Worm (Caenorhabditis elegans) whole organism, young adult: ENCODE measurements around the gene fbxb-21.

ENCODE experiments used
- bed-2 ChIP-seq: fragments of 200-800 bp; sonication (Bioruptor generic); IDR thresholded peaks from 2 replicates; pipeline ENCODE4 v1.3.6; 2022; ENCODE audit warnings: missing genetic modification reagents, missing genetic modification characterization, missing compliant biosample characterization
- dpl-1 ChIP-seq: fragments of 150-350 bp; optimal IDR thresholded peaks from 2 replicates; lab custom pipeline; 2014; ENCODE audit warnings: missing biosample characterization, missing genetic modification reagents, missing genetic modification characterization
- snpc-4 ChIP-seq, 5 experiments: fragments of 150-350 bp in 1 of 5; sonication (generic microtip) in 4 of 5; optimal IDR thresholded peaks; 2 replicates each; lab custom pipeline; 2014 to 2018; ENCODE audit warnings: missing genetic modification characterization in 5 of 5, missing biosample characterization in 3 of 5, antibody characterized with exemption in 2 of 5, mild to moderate bottlenecking in 2 of 5, missing compliant biosample characterization in 2 of 5, missing genotype in 2 of 5, moderate library complexity in 2 of 5, missing genetic modification reagents in 1 of 5
- unc-130 ChIP-seq: sonication (generic microtip); optimal IDR thresholded peaks from 2 replicates; lab custom pipeline; 2016; ENCODE audit warnings: missing genetic modification reagents, missing genetic modification characterization, missing compliant biosample characterization
- ztf-3 ChIP-seq: fragments of 200-800 bp; sonication (Bioruptor generic); optimal IDR thresholded peaks from 2 replicates; lab custom pipeline; 2018; ENCODE audit warnings: mild to moderate bottlenecking, missing genetic modification characterization, missing compliant biosample characterization

ce11 chrII:1601507-1601906 is 47.2 kb downstream of the fbxb-21 start, which contains the start of gene bath-47:
- TF ChIP-seq snpc-4 (GFP tag; optimal IDR thresholded peaks at IDR 0.05; lab: Kevin White, UChicago) (no peak), snpc-4 (tag; optimal IDR thresholded peaks at IDR 0.05; lab: Kevin White, UChicago) (no peak), dpl-1 (GFP tag; lab: Kevin White, UChicago) (no peak), ztf-3 (GFP tag; lab: Kevin White, UChicago) (no peak), bed-2 (GFP tag; lab: Robert Waterston, UW) (no peak), unc-130 (GFP tag; lab: Kevin White, UChicago) (no peak)
